Worm (Caenorhabditis elegans) whole organism, young adult: ENCODE measurements around the gene ceh-40.

Source experiments
- F23B12.7 ChIP-seq: sonication (generic microtip); optimal IDR thresholded peaks from 2 replicates; lab custom pipeline; 2017; ENCODE audit warnings: missing genetic modification characterization, mild to moderate bottlenecking, missing compliant biosample characterization, antibody characterized with exemption, moderate library complexity; ENCODE audit not compliant: insufficient read depth
- ccch-3 ChIP-seq: fragments of 200-800 bp; sonication (Bioruptor generic); optimal IDR thresholded peaks from 2 replicates; lab custom pipeline; 2018; ENCODE audit warnings: mild to moderate bottlenecking, missing genetic modification characterization, missing compliant biosample characterization
- ceh-91 ChIP-seq: fragments of 200-800 bp; sonication (Bioruptor generic); IDR thresholded peaks from 2 replicates; pipeline ENCODE4 v1.3.6; 2022; ENCODE audit warnings: missing genetic modification reagents, missing genetic modification characterization, missing compliant biosample characterization
- chd-7 ChIP-seq: sonication (generic microtip); optimal IDR thresholded peaks from 2 replicates; lab custom pipeline; 2016; ENCODE audit warnings: mild to moderate bottlenecking, missing genetic modification characterization, moderate library complexity, missing compliant biosample characterization
- mxl-1 ChIP-seq: sonication (generic microtip); optimal IDR thresholded peaks from 2 replicates; lab custom pipeline; 2016; ENCODE audit warnings: missing genetic modification characterization, missing compliant biosample characterization
- snpc-4 ChIP-seq, 5 experiments: fragments of 150-350 bp in 1 of 5; sonication (generic microtip) in 4 of 5; optimal IDR thresholded peaks; 2 replicates each; lab custom pipeline; 2014 to 2018; ENCODE audit warnings: missing genetic modification characterization in 5 of 5, missing biosample characterization in 3 of 5, antibody characterized with exemption in 2 of 5, mild to moderate bottlenecking in 2 of 5, missing compliant biosample characterization in 2 of 5, missing genotype in 2 of 5, moderate library complexity in 2 of 5, missing genetic modification reagents in 1 of 5
- tbx-9 ChIP-seq: sonication (generic microtip); optimal IDR thresholded peaks from 2 replicates; lab custom pipeline; 2016; ENCODE audit warnings: borderline replicate concordance, missing genetic modification characterization, inconsistent platforms, missing compliant biosample characterization
- unc-130 ChIP-seq: sonication (generic microtip); optimal IDR thresholded peaks from 2 replicates; lab custom pipeline; 2016; ENCODE audit warnings: missing genetic modification reagents, missing genetic modification characterization, missing compliant biosample characterization
- unc-62 ChIP-seq: fragments of 150-350 bp; optimal IDR thresholded peaks from 2 replicates; lab custom pipeline; 2014; ENCODE audit warnings: missing biosample characterization, missing genetic modification reagents, missing genetic modification characterization
- ztf-25 ChIP-seq: fragments of 200-800 bp; sonication (Bioruptor generic); IDR thresholded peaks from 2 replicates; pipeline ENCODE4 v1.3.6; 2022; ENCODE audit warnings: missing genetic modification reagents, missing genetic modification characterization, missing compliant biosample characterization
- ztf-26 ChIP-seq: sonication (generic microtip); optimal IDR thresholded peaks from 2 replicates; lab custom pipeline; 2017; ENCODE audit warnings: missing genetic modification characterization, missing compliant biosample characterization

DNA sequence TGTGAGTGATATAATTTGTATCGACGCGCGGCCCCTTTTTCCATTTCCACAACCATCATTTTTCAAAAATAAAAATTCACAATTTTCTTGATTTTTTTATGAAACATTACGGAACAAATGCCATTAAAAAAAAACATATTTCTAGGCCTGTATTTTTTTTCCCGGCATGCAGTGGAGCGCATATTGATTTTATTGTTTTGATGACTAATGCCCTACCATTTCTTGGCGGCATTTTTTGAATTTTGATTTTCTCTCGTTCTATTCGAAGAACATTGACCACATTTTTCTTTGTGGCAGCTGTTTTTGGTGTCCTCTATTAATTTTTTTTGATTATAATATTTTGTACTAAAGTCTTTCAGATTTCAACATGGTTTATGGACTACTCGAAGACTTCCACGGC is 22.3 kb downstream of the ceh-40 start, which contains the start of gene W06D11.3:
- no peak for TF ChIP-seq chd-7
- TF ChIP-seq ccch-3 (GFP tag; lab: Kevin White, UChicago), result no peak
- no peak for TF ChIP-seq unc-130 (GFP tag; lab: Kevin White, UChicago)
- no peak for TF ChIP-seq ztf-25 (GFP tag; lab: Robert Waterston, UW)
- TF ChIP-seq ceh-91, result no peak
- TF ChIP-seq mxl-1 (tag; lab: Kevin White, UChicago), result no peak
- no peak for TF ChIP-seq unc-62 (GFP tag; lab: Kevin White, UChicago)
- TF ChIP-seq snpc-4 (GFP tag; optimal IDR thresholded peaks at IDR 0.05; lab: Kevin White, UChicago), result no peak
- TF ChIP-seq snpc-4 (tag; optimal IDR thresholded peaks at IDR 0.05; lab: Kevin White, UChicago), result no peak
- TF ChIP-seq tbx-9 (tag; lab: Kevin White, UChicago), result no peak
- no peak for TF ChIP-seq F23B12.7 (tag; lab: Kevin White, UChicago)
- no peak for TF ChIP-seq ztf-26 (tag; lab: Kevin White, UChicago)
